Fruit fly (Drosophila melanogaster) whole organism, adult: ENCODE data around the gene sicily.

ENCODE experiments used
- CG11617 ChIP-seq: fragments of 200-800 bp; sonication (Bioruptor generic); optimal IDR thresholded peaks from 2 replicates; lab custom pipeline; 2017; ENCODE audit warnings: mild to moderate bottlenecking, missing biosample characterization, missing genetic modification reagents, missing genetic modification characterization
- CG12768 ChIP-seq: fragments of 200-800 bp; sonication (Bioruptor generic); optimal IDR thresholded peaks from 2 replicates; lab custom pipeline; 2017; ENCODE audit warnings: missing biosample characterization, missing genetic modification characterization, mild to moderate bottlenecking, moderate library complexity, missing genetic modification reagents
- CG14711 ChIP-seq: fragments of 200-800 bp; sonication (Bioruptor generic); optimal IDR thresholded peaks from 2 replicates; lab custom pipeline; 2018; ENCODE audit warnings: missing biosample characterization, mild to moderate bottlenecking, missing genetic modification characterization, moderate library complexity
- CG1620 ChIP-seq: fragments of 200-800 bp; sonication (Bioruptor generic); optimal IDR thresholded peaks from 2 replicates; lab custom pipeline; 2016; ENCODE audit warnings: missing biosample characterization, missing genetic modification characterization
- CG33017 ChIP-seq: fragments of 200-800 bp; sonication (Bioruptor generic); optimal IDR thresholded peaks from 2 replicates; lab custom pipeline; 2018; ENCODE audit warnings: missing biosample characterization, mild to moderate bottlenecking, missing genetic modification characterization, moderate library complexity
- CG5204 ChIP-seq: fragments of 200-800 bp; sonication (Bioruptor generic); optimal IDR thresholded peaks from 2 replicates; lab custom pipeline; 2016; ENCODE audit warnings: missing biosample characterization, missing genetic modification characterization
- CG7045 ChIP-seq: fragments of 200-800 bp; sonication (Bioruptor generic); optimal IDR thresholded peaks from 2 replicates; lab custom pipeline; 2017; ENCODE audit warnings: missing biosample characterization, mild to moderate bottlenecking, missing genetic modification characterization
- CG7101 ChIP-seq: fragments of 200-800 bp; sonication (Bioruptor generic); optimal IDR thresholded peaks from 2 replicates; lab custom pipeline; 2018; ENCODE audit warnings: missing biosample characterization, mild to moderate bottlenecking, missing genetic modification characterization, moderate library complexity
- Clk ChIP-seq: fragments of 200-800 bp; sonication (Bioruptor generic); optimal IDR thresholded peaks from 2 replicates; lab custom pipeline; 2017; ENCODE audit warnings: missing biosample characterization, missing genetic modification characterization
- Crg-1 ChIP-seq: fragments of 200-800 bp; sonication (Bioruptor generic); optimal IDR thresholded peaks from 2 replicates; lab custom pipeline; 2016; ENCODE audit warnings: missing biosample characterization, missing genetic modification characterization
- Mnt ChIP-seq: fragments of 200-800 bp; sonication (Bioruptor generic); optimal IDR thresholded peaks from 2 replicates; lab custom pipeline; 2016; ENCODE audit warnings: missing biosample characterization, mild to moderate bottlenecking, missing genetic modification characterization
- bab1 ChIP-seq: fragments of 200-800 bp; sonication (Bioruptor generic); optimal IDR thresholded peaks from 3 replicates; lab custom pipeline; 2019; ENCODE audit warnings: missing biosample characterization, mild to moderate bottlenecking, missing genetic modification characterization, moderate library complexity
- cic ChIP-seq: fragments of 200-800 bp; sonication (Bioruptor generic); optimal IDR thresholded peaks from 2 replicates; lab custom pipeline; 2017; ENCODE audit warnings: missing biosample characterization, mild to moderate bottlenecking, missing genetic modification characterization, moderate library complexity
- cnc ChIP-seq, 2 experiments: fragments of >200 bp; optimal IDR thresholded peaks; 2 replicates each; lab custom pipeline; 2017
- kay ChIP-seq: fragments of 200-800 bp; sonication (Bioruptor generic); peaks from one replicate; lab custom pipeline; 2016; ENCODE audit warnings: missing biosample characterization, missing genetic modification characterization, borderline replicate concordance
- ovo ChIP-seq: fragments of 200-800 bp; sonication (Bioruptor generic); optimal IDR thresholded peaks from 2 replicates; lab custom pipeline; 2016; ENCODE audit warnings: missing biosample characterization, missing genetic modification characterization
- pad ChIP-seq: fragments of 200-800 bp; sonication (Bioruptor generic); optimal IDR thresholded peaks from 3 replicates; lab custom pipeline; 2017; ENCODE audit warnings: missing biosample characterization, missing genetic modification characterization, mild to moderate bottlenecking, moderate library complexity, missing genetic modification reagents
- tj ChIP-seq: fragments of 200-800 bp; sonication (Bioruptor generic); optimal IDR thresholded peaks from 3 replicates; lab custom pipeline; 2017; ENCODE audit warnings: missing biosample characterization, mild to moderate bottlenecking, missing genetic modification characterization, moderate library complexity
- toe ChIP-seq: fragments of 200-800 bp; sonication (Bioruptor generic); optimal IDR thresholded peaks from 2 replicates; lab custom pipeline; 2016; ENCODE audit warnings: missing biosample characterization, missing genetic modification characterization

sicily gene

dm6 chrX:11923698-11924097 is 32.2 kb downstream of the sicily start:
- no peak for TF ChIP-seq Clk
- TF ChIP-seq pad (GFP tag; lab: Kevin White, UChicago): no peak
- no peak for TF ChIP-seq CG7101 (tag; lab: Kevin White, UChicago)
- TF ChIP-seq CG12768 (GFP tag; lab: Kevin White, UChicago): no peak
- no peak for TF ChIP-seq toe (GFP tag; lab: Kevin White, UChicago)
- no peak for TF ChIP-seq CG1620 (GFP tag; lab: Kevin White, UChicago)
- TF ChIP-seq ovo (GFP tag; lab: Kevin White, UChicago): no peak
- no peak for TF ChIP-seq CG33017 (tag; lab: Kevin White, UChicago)
- TF ChIP-seq kay (GFP tag; lab: Kevin White, UChicago): no peak
- TF ChIP-seq CG14711 (tag; lab: Kevin White, UChicago): no peak
- no peak for TF ChIP-seq CG7045 (GFP tag; lab: Kevin White, UChicago)
- no peak for TF ChIP-seq CG11617 (GFP tag; lab: Kevin White, UChicago)
- TF ChIP-seq cnc (optimal IDR thresholded peaks at IDR 0.05; lab: Kevin White, UChicago): no peak
- no peak for TF ChIP-seq CG5204 (GFP tag; lab: Kevin White, UChicago)

- TF ChIP-seq Clk (no peak), tj (GFP tag; lab: Kevin White, UChicago) (no peak), Mnt (GFP tag; lab: Kevin White, UChicago) (no peak), pad (GFP tag; lab: Kevin White, UChicago) (no peak), CG11617 (GFP tag; lab: Kevin White, UChicago) (no peak), CG33017 (tag; lab: Kevin White, UChicago) (no peak), ovo (GFP tag; lab: Kevin White, UChicago) (no peak), CG7101 (tag; lab: Kevin White, UChicago) (no peak), cic (GFP tag; lab: Kevin White, UChicago) (no peak), cnc (optimal IDR thresholded peaks at IDR 0.05; lab: Kevin White, UChicago) (no peak), bab1 (no peak), CG12768 (GFP tag; lab: Kevin White, UChicago) (no peak), CG1620 (GFP tag; lab: Kevin White, UChicago) (no peak), Crg-1 (GFP tag; lab: Kevin White, UChicago) (no peak), kay (GFP tag; lab: Kevin White, UChicago) (no peak), CG14711 (tag; lab: Kevin White, UChicago) (no peak)
Observed at dm6 chrX:11924562-11924961, 33.0 kb downstream of the sicily start, which contains the start of gene Sclp. Gene Sclp (minus strand): TSS chrX:11924662.

dm6 chrX:11925213-11925612 is 33.7 kb downstream of the sicily start:
- TF ChIP-seq bab1 (peak; percentile 62), CG7101 (tag; lab: Kevin White, UChicago) (peak; percentile 62), CG33017 (tag; lab: Kevin White, UChicago) (peak; percentile 2), ovo (GFP tag; lab: Kevin White, UChicago) (no peak), CG14711 (tag; lab: Kevin White, UChicago) (peak; percentile 60), CG5204 (GFP tag; lab: Kevin White, UChicago) (no peak)

dm6 chrX:11930726-11931125 is 39.2 kb downstream of the sicily start, which contains the start of gene Pdzd8:
Gene Pdzd8 (minus strand): TSS chrX:11930850.
- no peak for TF ChIP-seq CG33017 (tag; lab: Kevin White, UChicago)
